Worm (Caenorhabditis elegans): ENCODE data around the gene R07C3.3.
"Not testable (repeated sequence)": the region's sequence is repeated elsewhere in the genome, so short reads cannot be mapped to it uniquely, and the experiment has no call there.

Gene R07C3.3

ce11 chrII:920326-920725 lies 18.3 kb upstream of the R07C3.3 start:
- no peak for TF ChIP-seq ceh-82 (tag; optimal IDR thresholded peaks at IDR 0.05)
- TF ChIP-seq elt-2 (tag; optimal IDR thresholded peaks at IDR 0.05) = peak; percentile 52

ce11 chrII:922778-923177 lies 15.9 kb upstream of the R07C3.3 start:
- TF ChIP-seq elt-2 (tag; optimal IDR thresholded peaks at IDR 0.05) = peak; percentile 84
- TF ChIP-seq jun-1 (tag; optimal IDR thresholded peaks at IDR 0.05) = no peak
- peak; percentile 39 for TF ChIP-seq pqm-1 (tag; optimal IDR thresholded peaks at IDR 0.05)

ce11 chrII:923521-923920 lies 15.1 kb upstream of the R07C3.3 start, which contains the start of gene fbxc-28:
TSS of gene fbxc-28 (plus strand) at chrII:923821.
- no peak for TF ChIP-seq nhr-67 (tag; optimal IDR thresholded peaks at IDR 0.05)
- no peak for TF ChIP-seq pqm-1 (tag; optimal IDR thresholded peaks at IDR 0.05)
- no peak for TF ChIP-seq lin-39 (tag; optimal IDR thresholded peaks at IDR 0.05)
- no peak for TF ChIP-seq nhr-12 (tag; optimal IDR thresholded peaks at IDR 0.05)
- no peak for TF ChIP-seq elt-2 (tag; optimal IDR thresholded peaks at IDR 0.05)
- TF ChIP-seq fkh-2 (tag; optimal IDR thresholded peaks at IDR 0.05) = no peak
- no peak for TF ChIP-seq R02D3.7 (tag; optimal IDR thresholded peaks at IDR 0.05)
- no peak for TF ChIP-seq eor-1 (tag; optimal IDR thresholded peaks at IDR 0.05)

ce11 chrII:927331-927730 lies 11.3 kb upstream of the R07C3.3 start, which contains the start of gene R07C3.13:
TSS of gene R07C3.13 (minus strand) at chrII:927431.
- TF ChIP-seq fkh-10 (GFP tag; optimal IDR thresholded peaks at IDR 0.05) = no peak
- TF ChIP-seq nhr-237 (tag; optimal IDR thresholded peaks at IDR 0.05) = no peak
- no peak for TF ChIP-seq nhr-43 (tag; optimal IDR thresholded peaks at IDR 0.05; ENCODE audit: poor library complexity, severe bottlenecking)
- TF ChIP-seq nhr-12 (tag; optimal IDR thresholded peaks at IDR 0.05) = no peak
- TF ChIP-seq lin-15B (tag; optimal IDR thresholded peaks at IDR 0.05) = no peak
- no peak for TF ChIP-seq nhr-11 (tag; optimal IDR thresholded peaks at IDR 0.05)
- TF ChIP-seq fos-1 (tag; optimal IDR thresholded peaks at IDR 0.05) = no peak
- TF ChIP-seq nhr-67 (tag; optimal IDR thresholded peaks at IDR 0.05) = no peak
- TF ChIP-seq aly-2 (tag; optimal IDR thresholded peaks at IDR 0.05) = no peak
- TF ChIP-seq nhr-23 (tag; optimal IDR thresholded peaks at IDR 0.05) = no peak
- no peak for TF ChIP-seq skn-1 (tag; optimal IDR thresholded peaks at IDR 0.05)

ce11 chrII:930871-931270 lies 7.8 kb upstream of the R07C3.3 start, which contains the start of gene fbxc-34:
TSS of gene fbxc-34 (plus strand) at chrII:931171.
- TF ChIP-seq eor-1, mml-1, jun-1 (tag; optimal IDR thresholded peaks at IDR 0.05): not testable (repeated sequence)

ce11 chrII:932718-933117 lies 5.9 kb upstream of the R07C3.3 start, which contains the start of gene acs-15:
TSS of gene acs-15 (plus strand) at chrII:933018.
- TF ChIP-seq mml-1 (tag; optimal IDR thresholded peaks at IDR 0.05) = no peak
- no peak for TF ChIP-seq ceh-9 (tag; optimal IDR thresholded peaks at IDR 0.05)
- TF ChIP-seq pqm-1 (tag; optimal IDR thresholded peaks at IDR 0.05) = no peak
- TF ChIP-seq lin-15B (tag; optimal IDR thresholded peaks at IDR 0.05) = no peak
- no peak for TF ChIP-seq nhr-25 (tag; optimal IDR thresholded peaks at IDR 0.05)
- TF ChIP-seq ama-1 (optimal IDR thresholded peaks at IDR 0.05) = no peak
- TF ChIP-seq nhr-237 (tag; optimal IDR thresholded peaks at IDR 0.05) = no peak
- no peak for TF ChIP-seq ztf-11 (tag; optimal IDR thresholded peaks at IDR 0.05)
- no peak for TF ChIP-seq eor-1 (tag; optimal IDR thresholded peaks at IDR 0.05)
- no peak for TF ChIP-seq nhr-12 (tag; optimal IDR thresholded peaks at IDR 0.05)
- no peak for TF ChIP-seq aly-2 (tag; optimal IDR thresholded peaks at IDR 0.05)
- no peak for TF ChIP-seq skn-1 (tag; optimal IDR thresholded peaks at IDR 0.05)
- no peak for TF ChIP-seq fkh-10 (GFP tag; optimal IDR thresholded peaks at IDR 0.05)
- no peak for TF ChIP-seq ceh-16 (tag; optimal IDR thresholded peaks at IDR 0.05)
- no peak for TF ChIP-seq nhr-28 (tag; optimal IDR thresholded peaks at IDR 0.05)
- TF ChIP-seq lsy-12 (tag; optimal IDR thresholded peaks at IDR 0.05) = no peak

- TF ChIP-seq unc-39 (tag; optimal IDR thresholded peaks at IDR 0.05) (no peak), nhr-67 (tag; optimal IDR thresholded peaks at IDR 0.05) (no peak), mdl-1 (tag; optimal IDR thresholded peaks at IDR 0.05) (no peak), jun-1 (tag; optimal IDR thresholded peaks at IDR 0.05) (no peak), fkh-10 (GFP tag; optimal IDR thresholded peaks at IDR 0.05) (no peak), nhr-25 (tag; optimal IDR thresholded peaks at IDR 0.05) (no peak), elt-3 (tag; optimal IDR thresholded peaks at IDR 0.05) (no peak), ztf-11 (tag; optimal IDR thresholded peaks at IDR 0.05) (no peak), ceh-16 (tag; optimal IDR thresholded peaks at IDR 0.05) (no peak), fkh-2 (tag; optimal IDR thresholded peaks at IDR 0.05) (no peak), egl-5 (tag; optimal IDR thresholded peaks at IDR 0.05) (no peak), lsy-12 (tag; optimal IDR thresholded peaks at IDR 0.05) (no peak), eor-1 (tag; optimal IDR thresholded peaks at IDR 0.05) (no peak), lin-15B (tag; optimal IDR thresholded peaks at IDR 0.05) (no peak), elt-1 (tag; optimal IDR thresholded peaks at IDR 0.05) (no peak), lin-39 (tag; optimal IDR thresholded peaks at IDR 0.05) (no peak), R02D3.7 (tag; optimal IDR thresholded peaks at IDR 0.05) (no peak), nhr-23 (tag; optimal IDR thresholded peaks at IDR 0.05) (no peak), ceh-82 (tag; optimal IDR thresholded peaks at IDR 0.05) (no peak)
Observed at ce11 chrII:937265-937664, 1.4 kb upstream of the R07C3.3 start.
